Fruit fly (Drosophila melanogaster) whole organism, pupa: Measurements from ENCODE around the gene Mabi.

Source experiments
- CG12605 ChIP-seq: fragments of 200-800 bp; sonication (Bioruptor generic); IDR thresholded peaks from 2 replicates; pipeline ENCODE4 v1.3.6; 2022; ENCODE audit warnings: missing biosample characterization, missing genetic modification characterization
- CG14655 ChIP-seq: fragments of 200-800 bp; sonication (Bioruptor generic); optimal IDR thresholded peaks from 3 replicates; lab custom pipeline; 2017; ENCODE audit warnings: mild to moderate bottlenecking, missing biosample characterization, missing genetic modification reagents, missing genetic modification characterization
- Snoo ChIP-seq: fragments of 200-800 bp; sonication (Bioruptor generic); optimal IDR thresholded peaks from 3 replicates; lab custom pipeline; 2017; ENCODE audit warnings: missing biosample characterization, mild to moderate bottlenecking, missing genetic modification characterization, inconsistent platforms
- rn ChIP-seq: fragments of 200-800 bp; sonication (Bioruptor generic); IDR thresholded peaks from 2 replicates; pipeline ENCODE4 v1.3.6; 2022; ENCODE audit warnings: missing biosample characterization, missing genetic modification characterization

DNA sequence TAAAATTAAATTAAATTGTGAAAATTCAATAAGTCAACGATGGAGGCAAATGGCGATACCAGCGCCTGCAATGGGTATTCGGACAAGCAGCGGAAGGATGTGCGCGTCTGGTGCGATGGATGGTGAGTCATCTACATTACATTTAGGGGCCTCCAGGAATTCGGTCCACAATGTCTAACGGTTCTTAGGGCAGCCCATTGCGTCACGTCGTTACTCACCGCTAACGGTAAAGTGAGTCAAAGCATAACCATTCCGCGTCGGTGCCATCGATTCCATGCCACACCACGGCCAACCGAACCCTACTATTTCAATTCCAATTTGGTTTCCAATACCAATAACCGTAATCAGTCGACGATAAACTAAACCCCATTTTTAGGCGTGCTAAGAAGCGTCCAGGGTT lies 30.3 kb downstream of the Mabi start:
- TF ChIP-seq rn (GFP tag; lab: Robert Waterston, UW) (no peak), Snoo (tag; lab: Kevin White, UChicago) (no peak), CG14655 (GFP tag; lab: Kevin White, UChicago) (no peak), CG12605 (GFP tag; lab: Robert Waterston, UW) (no peak)
